Fruit fly (Drosophila melanogaster): ENCODE measurements around the gene Cpr67B.

The Cpr67B gene

DNA sequence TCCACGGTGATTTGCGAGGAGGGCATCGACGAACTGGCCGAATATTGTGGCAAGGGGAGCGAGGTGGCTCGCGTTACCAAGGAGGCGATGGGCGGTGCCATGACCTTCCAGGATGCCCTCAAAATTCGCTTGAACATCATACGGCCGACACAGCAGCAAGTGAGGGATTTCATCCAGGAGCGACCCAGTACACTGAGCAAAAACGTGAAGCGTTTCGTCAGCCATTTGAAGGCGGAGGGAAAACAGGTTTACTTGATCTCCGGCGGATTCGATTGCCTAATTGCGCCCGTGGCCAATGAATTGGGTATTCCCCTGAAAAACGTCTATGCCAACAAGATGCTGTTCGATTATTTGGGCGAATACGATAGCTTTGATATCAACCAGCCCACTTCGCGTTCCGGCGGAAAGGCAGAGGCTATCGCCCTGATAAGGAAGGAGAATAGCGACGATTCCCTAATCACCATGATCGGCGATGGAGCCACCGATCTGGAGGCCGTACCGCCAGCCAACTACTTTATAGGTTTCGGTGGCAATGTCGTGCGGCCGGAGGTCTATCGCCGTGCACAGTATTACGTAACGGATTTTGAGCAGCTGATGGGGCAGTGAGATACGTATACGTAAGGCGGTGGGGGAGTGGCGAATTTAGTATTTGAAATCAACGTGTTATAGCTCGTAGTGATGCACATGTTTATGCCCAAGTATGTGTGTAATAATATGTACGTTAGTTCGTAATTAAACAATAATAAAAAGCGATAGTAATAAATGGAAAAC, 19.3 kb downstream of the Cpr67B start:
- TF ChIP-seq Sin3A (optimal IDR thresholded peaks at IDR 0.05), result no peak
- no peak for TF ChIP-seq Myc (optimal IDR thresholded peaks at IDR 0.05)
- TF ChIP-seq psq (optimal IDR thresholded peaks at IDR 0.05), result no peak
- TF ChIP-seq insv (optimal IDR thresholded peaks at IDR 0.05), result no peak
- TF ChIP-seq h (optimal IDR thresholded peaks at IDR 0.05), result no peak
- TF ChIP-seq ttk (optimal IDR thresholded peaks at IDR 0.05), result no peak

- TF ChIP-seq h (optimal IDR thresholded peaks at IDR 0.05) (no peak), insv (optimal IDR thresholded peaks at IDR 0.05) (no peak), ttk (optimal IDR thresholded peaks at IDR 0.05) (no peak), Sin3A (optimal IDR thresholded peaks at IDR 0.05) (no peak), psq (optimal IDR thresholded peaks at IDR 0.05) (no peak), Myc (optimal IDR thresholded peaks at IDR 0.05) (no peak)
Observed at dm6 chr3L:9424528-9424911, 19.9 kb downstream of the Cpr67B start.

- TF ChIP-seq h (optimal IDR thresholded peaks at IDR 0.05), result no peak
- no peak for TF ChIP-seq insv (optimal IDR thresholded peaks at IDR 0.05)
- no peak for TF ChIP-seq psq (optimal IDR thresholded peaks at IDR 0.05)
- TF ChIP-seq ttk (optimal IDR thresholded peaks at IDR 0.05), result no peak
- TF ChIP-seq Sin3A (optimal IDR thresholded peaks at IDR 0.05), result no peak
- TF ChIP-seq Myc (optimal IDR thresholded peaks at IDR 0.05), result no peak
Observed at dm6 chr3L:9425838-9426237, 21.2 kb downstream of the Cpr67B start.

DNA sequence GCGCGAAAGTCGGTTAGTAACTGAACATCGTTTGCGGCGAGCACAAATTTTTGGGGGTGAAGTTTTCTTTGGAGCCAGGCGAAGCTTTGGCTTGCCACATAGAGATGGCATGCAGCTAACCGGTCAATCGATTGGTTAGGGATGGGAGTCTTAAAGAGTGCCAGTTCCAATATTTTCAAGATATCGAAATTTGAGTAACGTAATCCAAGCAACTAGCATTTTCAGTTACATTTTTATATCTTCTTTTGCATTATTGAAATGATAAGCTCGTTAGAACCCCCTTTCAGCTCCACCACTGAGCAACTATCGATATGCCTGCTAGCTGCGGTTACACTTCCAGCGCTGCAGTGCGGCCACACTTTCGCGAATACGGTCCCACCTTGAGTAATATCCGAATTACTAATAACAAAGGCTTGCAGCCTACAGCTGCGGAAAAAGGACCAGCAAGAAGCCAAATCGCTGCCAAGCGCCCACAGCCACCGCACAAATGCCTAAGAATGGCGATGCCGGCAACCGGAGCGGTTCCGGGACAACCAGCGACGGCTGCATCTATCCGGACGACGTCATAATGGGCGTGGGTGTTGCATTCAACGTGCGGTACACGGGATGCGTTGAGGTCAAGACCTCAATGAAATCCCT, 22.2 kb downstream of the Cpr67B start, which contains the start of the genes Atat and Shc:
Atat (minus strand) TSS at position 103 of the 639 bp plus-strand sequence.
Shc (plus strand) TSS at position 355 of the 639 bp plus-strand sequence.
- TF ChIP-seq insv (optimal IDR thresholded peaks at IDR 0.05), result no peak
- TF ChIP-seq h (optimal IDR thresholded peaks at IDR 0.05), result no peak
- TF ChIP-seq Myc (optimal IDR thresholded peaks at IDR 0.05), result no peak
- TF ChIP-seq Sin3A (optimal IDR thresholded peaks at IDR 0.05), result no peak
- no peak for TF ChIP-seq psq (optimal IDR thresholded peaks at IDR 0.05)
- no peak for TF ChIP-seq ttk (optimal IDR thresholded peaks at IDR 0.05)

DNA sequence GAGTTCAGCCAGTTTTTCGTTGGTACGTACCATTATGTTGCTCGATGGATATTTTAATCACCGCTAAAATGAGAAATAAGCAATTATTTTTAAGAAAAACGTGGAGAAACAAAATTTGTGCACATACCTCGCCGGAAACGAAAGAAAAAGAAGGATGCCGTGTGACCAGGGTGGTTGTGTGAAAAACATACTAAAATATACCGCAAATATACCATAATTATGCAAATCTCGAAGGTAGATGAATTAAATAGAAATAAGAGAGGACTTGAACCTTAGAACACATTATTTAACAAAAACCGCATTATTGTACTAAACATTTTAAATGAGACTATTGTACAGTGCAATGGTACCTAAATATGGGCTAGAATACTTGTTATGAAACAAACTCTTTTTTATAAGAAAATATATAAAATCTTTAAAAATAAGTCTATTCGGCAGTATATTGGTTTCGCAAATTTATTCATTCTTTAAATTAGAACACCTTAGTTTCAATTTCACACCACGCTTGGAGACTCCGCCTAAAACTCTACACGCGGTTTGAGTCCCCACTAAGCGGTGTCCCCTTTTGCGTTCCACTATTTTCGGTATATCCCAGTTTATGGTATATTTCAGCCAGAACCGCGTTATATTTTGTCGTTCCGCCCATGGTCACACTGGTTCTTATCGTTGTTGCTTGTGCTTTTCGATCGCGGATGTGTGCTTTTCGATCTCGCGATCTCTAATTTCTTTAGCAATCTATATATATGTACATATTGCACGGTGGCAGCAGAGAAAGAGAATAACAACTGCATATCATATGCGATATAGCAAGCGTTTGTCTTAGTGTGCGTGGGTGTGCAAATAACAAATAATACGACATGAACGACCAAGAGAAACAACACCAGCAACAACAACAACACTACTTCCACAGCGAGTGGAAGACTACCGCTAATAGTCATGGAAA, 25.3 kb downstream of the Cpr67B start, which contains the start of the genes RpS17 and MTF-1:
RpS17 (minus strand) TSS at position 157 of the 943 bp plus-strand sequence.
MTF-1 (plus strand) TSS at position 648 of the 943 bp plus-strand sequence.
- TF ChIP-seq Myc (optimal IDR thresholded peaks at IDR 0.05) (no peak), insv (optimal IDR thresholded peaks at IDR 0.05) (no peak), Sin3A (optimal IDR thresholded peaks at IDR 0.05) (no peak), ttk (optimal IDR thresholded peaks at IDR 0.05) (no peak), h (optimal IDR thresholded peaks at IDR 0.05) (no peak), psq (optimal IDR thresholded peaks at IDR 0.05) (no peak)

- TF ChIP-seq insv (optimal IDR thresholded peaks at IDR 0.05) (no peak), psq (optimal IDR thresholded peaks at IDR 0.05) (no peak), h (optimal IDR thresholded peaks at IDR 0.05) (no peak), Sin3A (optimal IDR thresholded peaks at IDR 0.05) (no peak), ttk (optimal IDR thresholded peaks at IDR 0.05) (no peak), Myc (optimal IDR thresholded peaks at IDR 0.05) (no peak)
Observed at dm6 chr3L:9430608-9430952, 26.0 kb downstream of the Cpr67B start.

dm6 chr3L:9431848-9432623, 27.4 kb downstream of the Cpr67B start:
- TF ChIP-seq h (optimal IDR thresholded peaks at IDR 0.05) (no peak), Myc (optimal IDR thresholded peaks at IDR 0.05) (no peak), ttk (optimal IDR thresholded peaks at IDR 0.05) (no peak), insv (optimal IDR thresholded peaks at IDR 0.05) (no peak), psq (optimal IDR thresholded peaks at IDR 0.05) (no peak), Sin3A (optimal IDR thresholded peaks at IDR 0.05) (no peak)

- TF ChIP-seq h (optimal IDR thresholded peaks at IDR 0.05) (no peak), ttk (optimal IDR thresholded peaks at IDR 0.05) (no peak), Sin3A (optimal IDR thresholded peaks at IDR 0.05) (no peak), insv (optimal IDR thresholded peaks at IDR 0.05) (no peak), Myc (optimal IDR thresholded peaks at IDR 0.05) (no peak), psq (optimal IDR thresholded peaks at IDR 0.05) (no peak)
Observed at dm6 chr3L:9432810-9433587, 28.4 kb downstream of the Cpr67B start.

dm6 chr3L:9435315-9435714, 30.7 kb downstream of the Cpr67B start, which contains the start of gene CG42526:
Gene CG42526, minus strand, starts transcription at chr3L:9435399.
- no peak for TF ChIP-seq insv (optimal IDR thresholded peaks at IDR 0.05)
- TF ChIP-seq Sin3A (optimal IDR thresholded peaks at IDR 0.05), result no peak
- TF ChIP-seq psq (optimal IDR thresholded peaks at IDR 0.05), result no peak
- TF ChIP-seq ttk (optimal IDR thresholded peaks at IDR 0.05), result no peak
- no peak for TF ChIP-seq h (optimal IDR thresholded peaks at IDR 0.05)
- TF ChIP-seq Myc (optimal IDR thresholded peaks at IDR 0.05), result no peak

- TF ChIP-seq psq (optimal IDR thresholded peaks at IDR 0.05), result no peak
- no peak for TF ChIP-seq Myc (optimal IDR thresholded peaks at IDR 0.05)
- no peak for TF ChIP-seq insv (optimal IDR thresholded peaks at IDR 0.05)
- TF ChIP-seq Sin3A (optimal IDR thresholded peaks at IDR 0.05), result no peak
- TF ChIP-seq h (optimal IDR thresholded peaks at IDR 0.05), result no peak
- TF ChIP-seq ttk (optimal IDR thresholded peaks at IDR 0.05), result no peak
Observed at dm6 chr3L:9435831-9436230, 31.2 kb downstream of the Cpr67B start.

Measured in Kc167 (cell line).